Fruit fly (Drosophila melanogaster): ENCODE results near the gene CG46306.

- TF ChIP-seq crp (GFP tag; optimal IDR thresholded peaks at IDR 0.05) (no peak), p53 (GFP tag; optimal IDR thresholded peaks at IDR 0.05) (no peak), hth (optimal IDR thresholded peaks at IDR 0.05) (no peak)
Measured at dm6 chrX:16780244-16780643, 55.1 kb downstream of the CG46306 start.

All from whole organism, embryonic.